Fruit fly (Drosophila melanogaster): ENCODE measurements around the gene rst.
A peak's percentile ranks its signal among the peaks of the same experiment; 100 is the strongest.

rst gene

dm6 chrX:2919742-2920141, 53.9 kb downstream of the rst start, which contains the start of gene CG3588 (continued):
- peak; percentile 68 for TF ChIP-seq Chrac-16 (GFP tag; optimal IDR thresholded peaks at IDR 0.05)
- TF ChIP-seq CG2199 (GFP tag; IDR thresholded peaks at IDR 0.05) = no peak
- peak; percentile 81 for TF ChIP-seq H2.0 (GFP tag; IDR thresholded peaks at IDR 0.05)
- peak; percentile 30 for TF ChIP-seq CG9876 (GFP tag; optimal IDR thresholded peaks at IDR 0.05)
- TF ChIP-seq CkIIα-i1 (GFP tag; IDR thresholded peaks at IDR 0.05) = 0 out of 2 replicates have a peak, but pooled peaks have one; percentile 28
- no peak for TF ChIP-seq CG3065 (GFP tag; optimal IDR thresholded peaks at IDR 0.05)
- peak; percentile 26 for TF ChIP-seq CG7987 (GFP tag; optimal IDR thresholded peaks at IDR 0.05)
- TF ChIP-seq Hmx (GFP tag; optimal IDR thresholded peaks at IDR 0.05) = no peak
- 0 out of 4 replicates have a peak, but pooled peaks have one; percentile 39 for TF ChIP-seq chinmo (GFP tag; IDR thresholded peaks at IDR 0.05; ENCODE audit: partially characterized antibody)
- no peak for TF ChIP-seq Dp (GFP tag; optimal IDR thresholded peaks at IDR 0.05)
- TF ChIP-seq CG9817 (tag; optimal IDR thresholded peaks at IDR 0.05) = peak; percentile 75
- TF ChIP-seq dimm (GFP tag; IDR thresholded peaks at IDR 0.05) = no peak
- peak; percentile 21 for TF ChIP-seq MTF-1 (GFP tag; optimal IDR thresholded peaks at IDR 0.05; ENCODE audit: borderline replicate concordance)
- no peak for TF ChIP-seq ewg (GFP tag; optimal IDR thresholded peaks at IDR 0.05)
- no peak for TF ChIP-seq Antp (GFP tag; optimal IDR thresholded peaks at IDR 0.05)
- peak; percentile 63 for TF ChIP-seq Atf3 (GFP tag; optimal IDR thresholded peaks at IDR 0.05)
- TF ChIP-seq sr (GFP tag; IDR thresholded peaks at IDR 0.05) = 0 out of 3 replicates have a peak, but pooled peaks have one; percentile 14
- no peak for TF ChIP-seq CG2129 (GFP tag; IDR thresholded peaks at IDR 0.05; ENCODE audit: partially characterized antibody)
- peak; percentile 32 for TF ChIP-seq tap (tag; optimal IDR thresholded peaks at IDR 0.05)
- TF ChIP-seq ap (GFP tag; IDR thresholded peaks at IDR 0.05) = peak; percentile 59; the same call in 1 of the 2 replicates
- TF ChIP-seq CG7556 (GFP tag; optimal IDR thresholded peaks at IDR 0.05) = peak; percentile 61
- no peak for TF ChIP-seq kni (GFP tag; optimal IDR thresholded peaks at IDR 0.05)
- TF ChIP-seq ranshi (GFP tag; IDR thresholded peaks at IDR 0.05) = peak; percentile 83
- peak; percentile 71; the same call in 1 of the 3 replicates for TF ChIP-seq zfh1 (GFP tag; IDR thresholded peaks at IDR 0.05)
- no peak for TF ChIP-seq CG14860 (GFP tag; IDR thresholded peaks at IDR 0.05; ENCODE audit: partially characterized antibody)
- peak; percentile 48 for TF ChIP-seq Dad (GFP tag; optimal IDR thresholded peaks at IDR 0.05)
- no peak for TF ChIP-seq CG15073 (GFP tag; optimal IDR thresholded peaks at IDR 0.05)
- peak; percentile 51; the same call in 1 of the 3 replicates for TF ChIP-seq otp (GFP tag; IDR thresholded peaks at IDR 0.05)
- TF ChIP-seq grn (GFP tag; optimal IDR thresholded peaks at IDR 0.05) = no peak
- TF ChIP-seq CG34422 (GFP tag; IDR thresholded peaks at IDR 0.05) = peak; percentile 45; the same call in 2 of the 3 replicates
- peak; percentile 52 for TF ChIP-seq az2 (GFP tag; optimal IDR thresholded peaks at IDR 0.05)
- peak; percentile 48 for TF ChIP-seq CG34376 (GFP tag; optimal IDR thresholded peaks at IDR 0.05)
- peak; percentile 60 for TF ChIP-seq CG9215 (GFP tag; IDR thresholded peaks at IDR 0.05)
- TF ChIP-seq ftz-f1 (GFP tag; optimal IDR thresholded peaks at IDR 0.05) = no peak
- TF ChIP-seq ci (GFP tag; IDR thresholded peaks at IDR 0.05) = peak; percentile 77
- TF ChIP-seq Blimp-1 (GFP tag; optimal IDR thresholded peaks at IDR 0.05) = peak; percentile 46
- no peak for TF ChIP-seq pita (GFP tag; optimal IDR thresholded peaks at IDR 0.05)
- TF ChIP-seq row (GFP tag; IDR thresholded peaks at IDR 0.05) = peak; percentile 79
- TF ChIP-seq CG17186 (GFP tag; optimal IDR thresholded peaks at IDR 0.05) = no peak
- TF ChIP-seq CG8290 (GFP tag; optimal IDR thresholded peaks at IDR 0.05) = no peak
- peak in 1 of 2 experiments; percentile 66 for TF ChIP-seq CG8290 (tag; optimal IDR thresholded peaks at IDR 0.05)
- TF ChIP-seq fd3F (GFP tag; optimal IDR thresholded peaks at IDR 0.05) = peak; percentile 66
- TF ChIP-seq unc-4 (GFP tag; IDR thresholded peaks at IDR 0.05; ENCODE audit: partially characterized antibody) = no peak
- peak; percentile 58 for TF ChIP-seq maf-S (GFP tag; optimal IDR thresholded peaks at IDR 0.05)
- TF ChIP-seq yki (optimal IDR thresholded peaks at IDR 0.05) = no peak
- TF ChIP-seq stc (GFP tag; IDR thresholded peaks at IDR 0.05) = peak; percentile 72
- no peak for TF ChIP-seq knrl (GFP tag; IDR thresholded peaks at IDR 0.05; ENCODE audit: partially characterized antibody)
- no peak for TF ChIP-seq Gsc (GFP tag; IDR thresholded peaks at IDR 0.05)
- peak; percentile 67 for TF ChIP-seq CG13424 (tag; optimal IDR thresholded peaks at IDR 0.05)
- TF ChIP-seq Taf1 (GFP tag; IDR thresholded peaks at IDR 0.05) = peak; percentile 79
- TF ChIP-seq zen2 (GFP tag; IDR thresholded peaks at IDR 0.05; ENCODE audit: partially characterized antibody) = no peak

All from whole organism, embryonic.